Worm (Caenorhabditis elegans) whole organism, L2 larva: ENCODE data around the gene Y43F8B.20.

Experiments
- C34F6.9 ChIP-seq: fragments of 150-350 bp; optimal IDR thresholded peaks from 2 replicates; lab custom pipeline; 2014; ENCODE audit warnings: missing biosample characterization, missing genetic modification characterization
- F13H6.1 ChIP-seq: sonication (generic microtip); optimal IDR thresholded peaks from 2 replicates; lab custom pipeline; 2016; ENCODE audit warnings: missing genetic modification characterization, missing compliant biosample characterization
- R02D3.7 ChIP-seq: fragments of 150-350 bp; optimal IDR thresholded peaks from 2 replicates; lab custom pipeline; 2014; ENCODE audit warnings: missing biosample characterization, missing genetic modification characterization
- Y55F3AM.14 ChIP-seq: fragments of 200-800 bp; sonication (Bioruptor generic); optimal IDR thresholded peaks from 2 replicates; lab custom pipeline; 2018; ENCODE audit warnings: mild to moderate bottlenecking, missing genetic modification characterization, missing compliant biosample characterization
- aly-2 ChIP-seq: fragments of 150-350 bp; optimal IDR thresholded peaks from 2 replicates; lab custom pipeline; 2014; ENCODE audit warnings: missing biosample characterization, missing genetic modification characterization
- ama-1 ChIP-seq: fragments of 150-350 bp; optimal IDR thresholded peaks from 2 replicates; lab custom pipeline; 2018; ENCODE audit warnings: inconsistent platforms
- blmp-1 ChIP-seq: sonication (generic microtip); optimal IDR thresholded peaks from 2 replicates; lab custom pipeline; 2017; ENCODE audit warnings: missing genetic modification characterization, mild to moderate bottlenecking, missing compliant biosample characterization, antibody characterized with exemption, moderate library complexity; ENCODE audit not compliant: insufficient read depth
- ceh-16 ChIP-seq: fragments of 150-350 bp; optimal IDR thresholded peaks from 2 replicates; lab custom pipeline; 2014; ENCODE audit warnings: missing biosample characterization, missing genetic modification characterization
- ceh-82 ChIP-seq: fragments of 150-350 bp; optimal IDR thresholded peaks from 2 replicates; lab custom pipeline; 2014; ENCODE audit warnings: missing biosample characterization, missing genetic modification characterization
- crh-2 ChIP-seq: sonication (generic microtip); optimal IDR thresholded peaks from 2 replicates; lab custom pipeline; 2017; ENCODE audit warnings: missing biosample characterization, missing genetic modification characterization
- egl-27 ChIP-seq: sonication (generic microtip); optimal IDR thresholded peaks from 3 replicates; lab custom pipeline; 2017; ENCODE audit warnings: missing biosample characterization, missing genetic modification reagents, missing genetic modification characterization
- elt-1 ChIP-seq: fragments of 150-350 bp; optimal IDR thresholded peaks from 2 replicates; lab custom pipeline; 2014; ENCODE audit warnings: missing biosample characterization, missing genetic modification characterization
- elt-3 ChIP-seq: sonication (generic microtip); optimal IDR thresholded peaks from 2 replicates; lab custom pipeline; 2017; ENCODE audit warnings: missing biosample characterization, missing genetic modification characterization
- fos-1 ChIP-seq: fragments of 150-350 bp; optimal IDR thresholded peaks from 2 replicates; lab custom pipeline; 2014; ENCODE audit warnings: missing biosample characterization, missing genetic modification characterization
- lin-13 ChIP-seq: fragments of 150-350 bp; optimal IDR thresholded peaks from 2 replicates; lab custom pipeline; 2014; ENCODE audit warnings: missing biosample characterization, missing genetic modification reagents, missing genetic modification characterization
- lin-39 ChIP-seq: fragments of 150-350 bp; optimal IDR thresholded peaks from 2 replicates; lab custom pipeline; 2014; ENCODE audit warnings: missing biosample characterization, missing genetic modification reagents, missing genetic modification characterization
- lsy-2 ChIP-seq, 2 experiments: fragments of 150-350 bp in 1 of 2; sonication (generic microtip) in 1 of 2; optimal IDR thresholded peaks; 2 replicates each; lab custom pipeline; 2014 to 2017; ENCODE audit warnings: missing biosample characterization in 2 of 2, missing genetic modification characterization in 2 of 2
- mab-5 ChIP-seq: fragments of 150-350 bp; optimal IDR thresholded peaks from 2 replicates; lab custom pipeline; 2014; ENCODE audit warnings: missing biosample characterization, missing genetic modification characterization
- mdl-1 ChIP-seq, 2 experiments: fragments of 150-350 bp in 1 of 2; sonication (generic microtip) in 1 of 2; optimal IDR thresholded peaks; 2 replicates each; lab custom pipeline; 2017; ENCODE audit warnings: missing biosample characterization in 2 of 2, missing genetic modification characterization in 2 of 2
- nhr-10 ChIP-seq: sonication (generic microtip); optimal IDR thresholded peaks from 2 replicates; lab custom pipeline; 2017; ENCODE audit warnings: missing biosample characterization, missing genetic modification characterization
- nhr-12 ChIP-seq: fragments of 150-350 bp; optimal IDR thresholded peaks from 2 replicates; lab custom pipeline; 2014; ENCODE audit warnings: missing biosample characterization, missing genetic modification characterization
- nhr-129 ChIP-seq: fragments of 150-350 bp; optimal IDR thresholded peaks from 2 replicates; lab custom pipeline; 2014; ENCODE audit warnings: missing biosample characterization, missing genetic modification characterization
- nhr-21 ChIP-seq: fragments of 150-350 bp; optimal IDR thresholded peaks from 2 replicates; lab custom pipeline; 2014; ENCODE audit warnings: missing biosample characterization, missing genetic modification characterization
- nhr-23 ChIP-seq: fragments of 150-350 bp; optimal IDR thresholded peaks from 2 replicates; lab custom pipeline; 2014; ENCODE audit warnings: missing biosample characterization, missing genetic modification reagents, missing genetic modification characterization
- nhr-237 ChIP-seq: fragments of 150-350 bp; optimal IDR thresholded peaks from 2 replicates; lab custom pipeline; 2014; ENCODE audit warnings: missing biosample characterization, missing genetic modification characterization
- nhr-25 ChIP-seq: fragments of 150-350 bp; sonication (generic microtip); optimal IDR thresholded peaks from 3 replicates; lab custom pipeline; 2014; ENCODE audit warnings: missing biosample characterization, missing genetic modification characterization
- nhr-77 ChIP-seq: fragments of 150-350 bp; optimal IDR thresholded peaks from 2 replicates; lab custom pipeline; 2014; ENCODE audit warnings: missing biosample characterization, missing genetic modification characterization
- peb-1 ChIP-seq: fragments of 150-350 bp; optimal IDR thresholded peaks from 2 replicates; lab custom pipeline; 2014; ENCODE audit warnings: missing biosample characterization, missing genetic modification characterization
- sem-4 ChIP-seq: fragments of 150-350 bp; optimal IDR thresholded peaks from 2 replicates; lab custom pipeline; 2014; ENCODE audit warnings: missing biosample characterization, missing genetic modification reagents, missing genetic modification characterization
- skn-1 ChIP-seq: sonication (generic microtip); optimal IDR thresholded peaks from 2 replicates; lab custom pipeline; 2017; ENCODE audit warnings: missing biosample characterization, missing genetic modification characterization
- sma-3 ChIP-seq: sonication (generic microtip); optimal IDR thresholded peaks from 2 replicates; lab custom pipeline; 2016; ENCODE audit warnings: missing genetic modification reagents, missing genetic modification characterization, missing compliant biosample characterization
- sma-9 ChIP-seq, 2 experiments: fragments of 150-350 bp in 1 of 2; sonication (generic microtip) in 1 of 2; optimal IDR thresholded peaks; 2 replicates each; lab custom pipeline; 2014 to 2016; ENCODE audit warnings: missing genetic modification characterization in 2 of 2, mild to moderate bottlenecking in 1 of 2, missing biosample characterization in 1 of 2, missing compliant biosample characterization in 1 of 2, missing genetic modification reagents in 1 of 2, moderate library complexity in 1 of 2
- unc-39 ChIP-seq: fragments of 150-350 bp; optimal IDR thresholded peaks from 2 replicates; lab custom pipeline; 2014; ENCODE audit warnings: missing biosample characterization, missing genetic modification characterization
- unc-55 ChIP-seq: fragments of 150-350 bp; sonication (generic microtip); optimal IDR thresholded peaks from 3 replicates; lab custom pipeline; 2014; ENCODE audit warnings: missing biosample characterization, missing genetic modification reagents, missing genetic modification characterization
- unc-62 ChIP-seq: fragments of 150-350 bp; optimal IDR thresholded peaks from 2 replicates; lab custom pipeline; 2014; ENCODE audit warnings: missing biosample characterization, missing genetic modification reagents, missing genetic modification characterization
- zag-1 ChIP-seq: fragments of 150-350 bp; optimal IDR thresholded peaks from 2 replicates; lab custom pipeline; 2014; ENCODE audit warnings: missing biosample characterization, missing genetic modification characterization
- ztf-1 ChIP-seq: fragments of 200-800 bp; sonication (Bioruptor generic); conservative IDR thresholded peaks from 2 replicates; pipeline ENCODE4 v1.3.6; 2022; ENCODE audit warnings: missing genetic modification characterization, missing compliant biosample characterization
- ztf-11 ChIP-seq: sonication (generic microtip); optimal IDR thresholded peaks from 2 replicates; lab custom pipeline; 2017; ENCODE audit warnings: missing biosample characterization, missing genetic modification characterization
- ztf-4 ChIP-seq: fragments of 150-350 bp; optimal IDR thresholded peaks from 2 replicates; lab custom pipeline; 2014; ENCODE audit warnings: missing biosample characterization, missing genetic modification characterization

Y43F8B.20 gene

ce11 chrV:19519511-19519934 lies 30.1 kb downstream of the Y43F8B.20 start:
- TF ChIP-seq lsy-2 (tag; optimal IDR thresholded peaks at IDR 0.05; lab: Kevin White, UChicago) (peak in 1 of 2 experiments; percentile 52), zag-1 (no peak), R02D3.7 (tag; lab: Kevin White, UChicago) (no peak), ztf-4 (tag; lab: Kevin White, UChicago) (peak; percentile 63), nhr-129 (tag; lab: Kevin White, UChicago) (no peak), Y55F3AM.14 (GFP tag; lab: Kevin White, UChicago) (peak; percentile 50), mdl-1 (tag; optimal IDR thresholded peaks at IDR 0.05; lab: Kevin White, UChicago) (no peak), crh-2 (peak; percentile 8), sem-4 (tag; lab: Kevin White, UChicago) (peak; percentile 10), nhr-10 (tag; lab: Kevin White, UChicago) (no peak), ama-1 (lab: Kevin White, UChicago) (no peak)

ce11 chrV:19518468-19519168 lies 31.0 kb downstream of the Y43F8B.20 start:
- no peak for TF ChIP-seq ztf-11
- no peak for TF ChIP-seq unc-62
- no peak for TF ChIP-seq lin-39
- no peak for TF ChIP-seq ceh-82 (tag; lab: Kevin White, UChicago)
- TF ChIP-seq sem-4 (tag; lab: Kevin White, UChicago), result no peak
- TF ChIP-seq elt-1 (tag; lab: Kevin White, UChicago), result no peak
- no peak for TF ChIP-seq nhr-237 (tag; lab: Kevin White, UChicago)
- no peak for TF ChIP-seq nhr-23
- no peak for TF ChIP-seq unc-39
- no peak for TF ChIP-seq nhr-25 (tag; lab: Kevin White, UChicago)
- no peak for TF ChIP-seq C34F6.9
- no peak for TF ChIP-seq F13H6.1 (tag; lab: Kevin White, UChicago)
- TF ChIP-seq skn-1, result no peak
- no peak for TF ChIP-seq elt-3 (tag; lab: Kevin White, UChicago)
- no peak for TF ChIP-seq ztf-4 (tag; lab: Kevin White, UChicago)
- TF ChIP-seq peb-1 (tag; lab: Kevin White, UChicago), result no peak
- no peak for TF ChIP-seq blmp-1 (tag; lab: Kevin White, UChicago)

- TF ChIP-seq fos-1 (tag; lab: Kevin White, UChicago) (no peak), unc-39 (no peak), sma-3 (no peak), unc-55 (GFP tag; lab: Kevin White, UChicago) (no peak), nhr-129 (tag; lab: Kevin White, UChicago) (no peak), nhr-77 (tag; lab: Kevin White, UChicago) (no peak), ama-1 (lab: Kevin White, UChicago) (no peak), nhr-21 (no peak), lsy-2 (tag; optimal IDR thresholded peaks at IDR 0.05; lab: Kevin White, UChicago) (no peak), nhr-12 (tag; lab: Kevin White, UChicago) (no peak), mab-5 (tag; lab: Kevin White, UChicago) (no peak), ceh-16 (tag; lab: Kevin White, UChicago) (no peak), unc-62 (no peak), aly-2 (no peak), ztf-1 (no peak), ztf-11 (no peak), sem-4 (tag; lab: Kevin White, UChicago) (no peak), lin-39 (no peak), zag-1 (no peak)
- TF ChIP-seq, all 48 proteins: peak for 0
Observed at ce11 chrV:19513552-19513951, 36.0 kb downstream of the Y43F8B.20 start, which contains the start of gene phy-4. Gene phy-4 (minus strand): TSS chrV:19513652.

- TF ChIP-seq sma-9 (GFP tag; optimal IDR thresholded peaks at IDR 0.05; lab: Kevin White, UChicago) (no peak), sma-9 (tag; optimal IDR thresholded peaks at IDR 0.05; lab: Kevin White, UChicago) (no peak), mab-5 (tag; lab: Kevin White, UChicago) (no peak), R02D3.7 (tag; lab: Kevin White, UChicago) (no peak), lin-13 (GFP tag; lab: Kevin White, UChicago) (no peak), egl-27 (tag; lab: Kevin White, UChicago) (no peak), peb-1 (tag; lab: Kevin White, UChicago) (no peak), blmp-1 (tag; lab: Kevin White, UChicago) (no peak)
Observed at ce11 chrV:19512260-19512947, 37.2 kb downstream of the Y43F8B.20 start, which contains the start of gene Y43F8B.19. Gene Y43F8B.19 (minus strand): TSS chrV:19512310.
